Worm (Caenorhabditis elegans): Measurements from ENCODE around the gene dpy-27.

DNA sequence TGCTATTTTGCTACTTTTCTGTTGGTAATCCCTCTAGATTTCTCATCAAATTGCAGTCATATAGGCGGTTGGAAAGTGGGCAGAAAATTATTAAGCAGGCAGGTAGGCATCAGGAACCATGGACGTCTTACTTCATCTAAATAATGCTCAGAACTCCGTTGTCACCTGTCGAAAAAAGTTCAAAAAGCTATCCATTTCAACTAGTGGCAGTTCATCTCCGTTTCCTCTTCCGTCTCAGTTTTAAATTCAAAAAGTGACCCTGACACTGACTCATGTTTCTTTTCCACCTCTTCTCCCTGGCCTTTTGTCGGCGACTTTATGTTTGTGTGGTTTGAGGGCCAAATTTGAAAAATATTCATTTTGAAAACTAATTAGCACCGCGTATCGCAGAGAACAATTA is 44.9 kb downstream of the dpy-27 start:
- no peak for TF ChIP-seq ZK546.5 (tag; optimal IDR thresholded peaks at IDR 0.05)
- no peak for TF ChIP-seq R02D3.7 (tag; optimal IDR thresholded peaks at IDR 0.05)
- TF ChIP-seq skn-1 (tag; optimal IDR thresholded peaks at IDR 0.05): no peak
- TF ChIP-seq egl-27 (tag; optimal IDR thresholded peaks at IDR 0.05): no peak
- no peak for TF ChIP-seq elt-3 (tag; optimal IDR thresholded peaks at IDR 0.05)
- TF ChIP-seq unc-62 (GFP tag; optimal IDR thresholded peaks at IDR 0.05): no peak
- TF ChIP-seq ceh-16 (tag; optimal IDR thresholded peaks at IDR 0.05): no peak
- TF ChIP-seq ama-1 (optimal IDR thresholded peaks at IDR 0.05): no peak
- no peak for TF ChIP-seq nhr-237 (tag; optimal IDR thresholded peaks at IDR 0.05)
- peak; percentile 18 for TF ChIP-seq nhr-25 (tag; optimal IDR thresholded peaks at IDR 0.05)
- no peak for TF ChIP-seq ztf-1 (GFP tag; conservative IDR thresholded peaks at IDR 0.05)
- TF ChIP-seq lin-11 (tag; optimal IDR thresholded peaks at IDR 0.05): no peak
- no peak for TF ChIP-seq sma-3 (GFP tag; optimal IDR thresholded peaks at IDR 0.05)
- TF ChIP-seq dmd-4 (tag; optimal IDR thresholded peaks at IDR 0.05): no peak
